Worm (Caenorhabditis elegans) whole organism, midembryonic: Measurements from ENCODE around the gene K01D12.8.

Experiments used
- T22C8.4 ChIP-seq: fragments of 200-800 bp; sonication (Bioruptor generic); IDR thresholded peaks from 2 replicates; pipeline ENCODE4 v1.3.6; 2022; ENCODE audit warnings: missing genetic modification characterization, missing compliant biosample characterization
- flt-1 ChIP-seq: fragments of 200-800 bp; sonication (Bioruptor generic); IDR thresholded peaks from 2 replicates; pipeline ENCODE4 v1.3.6; 2022; ENCODE audit warnings: missing genetic modification characterization, missing compliant biosample characterization
- klf-2 ChIP-seq: fragments of 200-800 bp; sonication (Bioruptor generic); conservative IDR thresholded peaks from 2 replicates; pipeline ENCODE4 v1.3.6; 2022; ENCODE audit warnings: missing genetic modification reagents, missing genetic modification characterization, missing compliant biosample characterization
- med-1 ChIP-seq: sonication (generic microtip); optimal IDR thresholded peaks from 2 replicates; lab custom pipeline; 2017; ENCODE audit warnings: missing genetic modification characterization, mild to moderate bottlenecking, missing compliant biosample characterization, antibody characterized with exemption, missing genetic modification reagents; ENCODE audit not compliant: insufficient read depth
- ztf-23 ChIP-seq: fragments of 200-800 bp; sonication (Bioruptor generic); IDR thresholded peaks from 2 replicates; pipeline ENCODE4 v1.3.6; 2022; ENCODE audit warnings: missing genetic modification reagents, missing genetic modification characterization, missing compliant biosample characterization
- ztf-29 ChIP-seq: fragments of 200-800 bp; sonication (Bioruptor generic); IDR thresholded peaks from 2 replicates; pipeline ENCODE4 v1.3.6; 2022; ENCODE audit warnings: missing genetic modification reagents, missing genetic modification characterization, missing compliant biosample characterization

- TF ChIP-seq med-1 (GFP tag; lab: Kevin White, UChicago): no peak
- no peak for TF ChIP-seq klf-2 (GFP tag; lab: Robert Waterston, UW)
- TF ChIP-seq ztf-29: no peak
- no peak for TF ChIP-seq ztf-23 (GFP tag; lab: Robert Waterston, UW)
- TF ChIP-seq T22C8.4: no peak
- no peak for TF ChIP-seq flt-1 (GFP tag; lab: Robert Waterston, UW)
Observed at ce11 chrV:12386154-12386553, 16.3 kb upstream of the K01D12.8 start, which contains the start of gene K01D12.15.
